Worm (Caenorhabditis elegans): Measurements from ENCODE around the gene nucl-1.

- TF ChIP-seq fkh-10 (GFP tag; optimal IDR thresholded peaks at IDR 0.05) (no peak), nhr-11 (tag; optimal IDR thresholded peaks at IDR 0.05) (no peak), sdc-2 (tag; optimal IDR thresholded peaks at IDR 0.05) (no peak), ceh-24 (tag; optimal IDR thresholded peaks at IDR 0.05) (no peak), ceh-2 (tag; optimal IDR thresholded peaks at IDR 0.05) (no peak), pha-4 (tag; optimal IDR thresholded peaks at IDR 0.05) (no peak)
These were observed 43.7 kb upstream of the nucl-1 start for ce11 chrIV:8333034-8333433.
